Worm (Caenorhabditis elegans) whole organism, young adult: ENCODE data around the gene C34C12.7.

Experiments
- B0019.2 ChIP-seq: fragments of 200-800 bp; sonication (Bioruptor generic); conservative IDR thresholded peaks from 2 replicates; pipeline ENCODE4 v1.3.6; 2022; ENCODE audit warnings: missing genetic modification reagents, missing genetic modification characterization, missing compliant biosample characterization
- C17E4.6 ChIP-seq: fragments of 200-800 bp; sonication (Bioruptor generic); IDR thresholded peaks from 2 replicates; pipeline ENCODE4 v1.3.6; 2022; ENCODE audit warnings: missing genetic modification reagents, missing genetic modification characterization, missing compliant biosample characterization
- K11D2.4 ChIP-seq: fragments of 200-800 bp; sonication (Bioruptor generic); IDR thresholded peaks from 2 replicates; pipeline ENCODE4 v1.3.6; 2022; ENCODE audit warnings: missing genetic modification reagents, missing genetic modification characterization, missing compliant biosample characterization
- ama-1 ChIP-seq, 3 experiments: fragments of 150-350 bp in 1 of 3; sonication (generic microtip) in 2 of 3; optimal IDR thresholded peaks; 2 replicates each; lab custom pipeline; 2014 to 2018; ENCODE audit warnings: missing biosample characterization in 2 of 3, missing genetic modification characterization in 2 of 3, missing genetic modification reagents in 2 of 3
- athp-1 ChIP-seq: sonication (generic microtip); optimal IDR thresholded peaks from 2 replicates; lab custom pipeline; 2017; ENCODE audit warnings: mild to moderate bottlenecking, missing genetic modification characterization, missing compliant biosample characterization
- him-1 ChIP-seq: sonication (generic microtip); optimal IDR thresholded peaks from 2 replicates; lab custom pipeline; 2016; ENCODE audit warnings: missing genotype, missing genetic modification reagents, missing genetic modification characterization, missing compliant biosample characterization
- madf-6 ChIP-seq: fragments of 200-800 bp; sonication (Bioruptor generic); IDR thresholded peaks from 2 replicates; pipeline ENCODE4 v1.3.6; 2022; ENCODE audit warnings: missing genetic modification reagents, missing genetic modification characterization, missing compliant biosample characterization
- mel-28 ChIP-seq: sonication (generic microtip); optimal IDR thresholded peaks from 2 replicates; lab custom pipeline; 2016; ENCODE audit warnings: borderline replicate concordance, mild to moderate bottlenecking, missing genetic modification characterization, missing compliant biosample characterization
- pha-4 ChIP-seq: fragments of 150-350 bp; sonication (generic microtip); optimal IDR thresholded peaks from 2 replicates; lab custom pipeline; 2014; ENCODE audit warnings: missing biosample characterization, missing genetic modification reagents, missing genetic modification characterization
- snpc-4 ChIP-seq, 5 experiments: fragments of 150-350 bp in 1 of 5; sonication (generic microtip) in 4 of 5; optimal IDR thresholded peaks; 2 replicates each; lab custom pipeline; 2014 to 2018; ENCODE audit warnings: missing genetic modification characterization in 5 of 5, missing biosample characterization in 3 of 5, antibody characterized with exemption in 2 of 5, mild to moderate bottlenecking in 2 of 5, missing compliant biosample characterization in 2 of 5, missing genotype in 2 of 5, moderate library complexity in 2 of 5, missing genetic modification reagents in 1 of 5
- tlf-1 ChIP-seq: fragments of 200-800 bp; sonication (Bioruptor generic); optimal IDR thresholded peaks from 2 replicates; lab custom pipeline; 2018; ENCODE audit warnings: mild to moderate bottlenecking, missing genetic modification characterization, missing compliant biosample characterization
- unc-130 ChIP-seq: sonication (generic microtip); optimal IDR thresholded peaks from 2 replicates; lab custom pipeline; 2016; ENCODE audit warnings: missing genetic modification reagents, missing genetic modification characterization, missing compliant biosample characterization
- ztf-28 ChIP-seq: fragments of 200-800 bp; sonication (Bioruptor generic); IDR thresholded peaks from 2 replicates; pipeline ENCODE4 v1.3.6; 2022; ENCODE audit warnings: missing genetic modification reagents, missing genetic modification characterization, missing compliant biosample characterization

- TF ChIP-seq pha-4 (tag; lab: Kevin White, UChicago): no peak
- peak; percentile 96 for TF ChIP-seq madf-6 (GFP tag; lab: Robert Waterston, UW)
- TF ChIP-seq C17E4.6 (GFP tag; lab: Robert Waterston, UW): peak; percentile 89
- TF ChIP-seq ztf-28 (GFP tag; lab: Robert Waterston, UW): peak; percentile 84
- TF ChIP-seq unc-130: peak; percentile 65
- TF ChIP-seq snpc-4 (GFP tag; optimal IDR thresholded peaks at IDR 0.05; lab: Kevin White, UChicago): peak; percentile 61
- peak; percentile 55 to 85 (median 75) for TF ChIP-seq snpc-4 (tag; optimal IDR thresholded peaks at IDR 0.05; lab: Kevin White, UChicago)
- peak; percentile 88 for TF ChIP-seq B0019.2 (GFP tag; lab: Robert Waterston, UW)
- peak; percentile 95 for TF ChIP-seq tlf-1 (GFP tag; lab: Kevin White, UChicago)
- no peak for TF ChIP-seq ama-1 (optimal IDR thresholded peaks at IDR 0.05; lab: Kevin White, UChicago)
- peak in 1 of 2 experiments; percentile 51 for TF ChIP-seq ama-1 (GFP tag; optimal IDR thresholded peaks at IDR 0.05; lab: Kevin White, UChicago)
- peak; percentile 19 for TF ChIP-seq him-1
- TF ChIP-seq mel-28: no peak
- peak; percentile 93 for TF ChIP-seq athp-1
- peak; percentile 96 for TF ChIP-seq K11D2.4 (GFP tag; lab: Robert Waterston, UW)
Measured at ce11 chrIII:3460061-3460460, 28.1 kb downstream of the C34C12.7 start, which contains the start of gene C34C12.8.
